Worm (Caenorhabditis elegans): ENCODE results near the gene Y45F3A.5.

Y45F3A.5 gene

DNA sequence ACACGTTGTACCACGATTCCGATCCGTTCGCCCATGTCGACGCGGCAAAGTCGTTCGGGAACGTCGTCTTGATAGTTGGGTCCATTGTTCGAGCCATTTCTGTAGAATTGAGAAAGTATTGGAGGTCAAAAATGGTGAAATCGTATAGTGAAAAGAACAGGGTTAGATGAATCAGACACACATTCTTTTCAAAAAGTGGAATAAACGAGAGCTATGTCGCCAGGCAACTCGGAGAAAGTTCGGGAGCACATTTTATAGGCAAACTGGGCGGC is 47.2 kb upstream of the Y45F3A.5 start, which contains the start of gene Y39A1A.9:
TSS of gene Y39A1A.9 (minus strand) at position 99 of the 272 bp plus-strand sequence.
- TF ChIP-seq ztf-4 (tag; optimal IDR thresholded peaks at IDR 0.05) = no peak
- TF ChIP-seq ZK546.5 (tag; optimal IDR thresholded peaks at IDR 0.05) = no peak
- no peak for TF ChIP-seq fos-1 (tag; optimal IDR thresholded peaks at IDR 0.05)

- TF ChIP-seq elt-1 (tag; optimal IDR thresholded peaks at IDR 0.05) (no peak), lsy-12 (tag; optimal IDR thresholded peaks at IDR 0.05) (no peak), pha-4 (tag; optimal IDR thresholded peaks at IDR 0.05) (peak; percentile 81), daf-12 (tag; optimal IDR thresholded peaks at IDR 0.05) (no peak), ceh-9 (tag; optimal IDR thresholded peaks at IDR 0.05) (no peak), unc-62 (GFP tag; optimal IDR thresholded peaks at IDR 0.05) (no peak), hmg-11 (tag; optimal IDR thresholded peaks at IDR 0.05) (peak; percentile 31), skn-1 (tag; optimal IDR thresholded peaks at IDR 0.05) (no peak), jun-1 (tag; optimal IDR thresholded peaks at IDR 0.05) (peak; percentile 33), nhr-11 (tag; optimal IDR thresholded peaks at IDR 0.05) (peak; percentile 24), nhr-23 (tag; optimal IDR thresholded peaks at IDR 0.05) (peak; percentile 68), nhr-28 (tag; optimal IDR thresholded peaks at IDR 0.05) (no peak), lin-39 (tag; optimal IDR thresholded peaks at IDR 0.05) (peak; percentile 37), R02D3.7 (tag; optimal IDR thresholded peaks at IDR 0.05) (no peak), nhr-25 (tag; optimal IDR thresholded peaks at IDR 0.05) (peak; percentile 83), elt-2 (tag; optimal IDR thresholded peaks at IDR 0.05) (peak; percentile 24), nfya-1 (tag; optimal IDR thresholded peaks at IDR 0.05; ENCODE audit: insufficient read depth) (peak; percentile 27), lin-15B (tag; optimal IDR thresholded peaks at IDR 0.05) (no peak), ztf-4 (tag; optimal IDR thresholded peaks at IDR 0.05) (no peak), ceh-28 (tag; optimal IDR thresholded peaks at IDR 0.05) (peak; percentile 21), tbx-2 (tag; optimal IDR thresholded peaks at IDR 0.05) (peak; percentile 39)
These were observed 46.7 kb upstream of the Y45F3A.5 start, which contains the start of gene Y39A1A.10 for ce11 chrIII:10632590-10633402. Gene Y39A1A.10, plus strand, starts transcription at chrIII:10632728.

DNA sequence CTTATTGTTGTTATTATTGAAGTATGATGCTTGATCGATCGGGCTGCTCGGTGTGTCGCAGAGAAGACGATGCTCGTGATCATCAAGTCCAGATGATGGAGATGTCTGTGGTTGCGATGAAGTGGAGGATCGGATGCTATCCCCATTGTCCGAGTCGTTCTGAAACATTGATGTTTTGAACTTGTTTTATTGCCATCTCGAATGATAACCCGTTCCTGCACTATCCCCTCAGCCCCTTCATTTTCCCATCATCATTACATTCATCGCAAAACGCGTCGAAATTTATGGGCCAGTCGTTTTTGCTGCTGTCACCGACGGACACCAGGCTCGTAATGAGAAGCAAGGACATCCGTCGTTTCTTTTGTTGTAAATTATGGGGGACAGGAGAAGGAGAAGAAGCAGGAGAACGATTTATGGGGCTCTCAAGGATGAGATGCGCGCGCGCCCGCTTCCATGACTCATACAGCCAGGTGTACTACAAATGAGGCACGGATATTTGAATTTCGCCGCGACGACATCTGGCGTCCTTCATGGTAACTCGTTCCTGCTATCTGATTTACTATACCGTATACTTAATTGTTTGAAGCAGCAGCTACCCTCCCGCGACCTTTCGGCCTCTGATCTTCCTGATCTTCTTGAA is 45.8 kb upstream of the Y45F3A.5 start:
- TF ChIP-seq nhr-25 (tag; optimal IDR thresholded peaks at IDR 0.05) (peak; percentile 20), ZK546.5 (tag; optimal IDR thresholded peaks at IDR 0.05) (no peak), egl-5 (tag; optimal IDR thresholded peaks at IDR 0.05) (peak; percentile 12), ama-1 (optimal IDR thresholded peaks at IDR 0.05) (peak; percentile 52)

DNA sequence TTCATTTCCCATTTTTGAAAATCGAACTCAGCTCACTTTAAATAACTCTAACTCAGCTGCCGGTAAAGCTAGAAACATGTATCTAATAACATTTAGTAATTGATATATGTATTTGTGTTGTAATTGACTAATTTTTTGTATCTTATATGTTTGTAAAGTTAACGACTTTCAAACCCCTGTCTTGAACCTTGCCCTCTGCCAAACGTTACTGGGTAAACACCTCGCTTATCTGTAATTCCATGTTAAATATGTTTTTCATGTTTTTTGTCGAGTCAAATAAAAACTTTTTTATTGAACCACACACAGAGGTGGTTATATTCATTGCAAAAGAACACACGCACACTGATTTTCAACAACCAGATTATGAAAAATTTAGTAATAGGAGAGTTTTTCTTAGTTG is 43.7 kb upstream of the Y45F3A.5 start:
- TF ChIP-seq pha-4 (tag; optimal IDR thresholded peaks at IDR 0.05) (peak; percentile 48), zag-1 (tag; optimal IDR thresholded peaks at IDR 0.05) (no peak), lsy-12 (tag; optimal IDR thresholded peaks at IDR 0.05) (peak; percentile 3)

ce11 chrIII:10629043-10629442 is 42.9 kb upstream of the Y45F3A.5 start, which contains the start of gene swt-4:
Gene swt-4, minus strand, starts transcription at chrIII:10629143.
- TF ChIP-seq sea-2 (GFP tag; optimal IDR thresholded peaks at IDR 0.05) = no peak
- no peak for TF ChIP-seq hmg-11 (tag; optimal IDR thresholded peaks at IDR 0.05)

DNA sequence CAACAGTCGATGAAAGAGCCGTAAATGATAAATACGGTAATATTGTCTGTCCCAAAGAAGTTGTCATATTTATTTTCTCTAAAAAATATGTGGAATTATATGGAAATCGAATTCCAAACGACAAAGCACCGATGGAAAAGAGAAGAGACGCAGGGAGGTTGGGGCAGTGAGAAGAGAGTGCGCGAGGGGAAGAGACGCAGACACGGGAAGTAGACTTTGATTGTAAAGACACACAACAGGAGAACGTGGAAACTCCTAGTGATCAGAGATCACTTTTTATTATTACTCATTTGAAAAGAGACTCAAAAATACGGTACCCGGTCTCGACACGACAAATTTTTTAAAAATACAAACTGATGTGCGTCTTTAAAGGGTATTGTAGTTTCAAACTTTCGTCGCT is 42.2 kb upstream of the Y45F3A.5 start:
- TF ChIP-seq pqm-1 (tag; optimal IDR thresholded peaks at IDR 0.05) (peak; percentile 39), elt-2 (tag; optimal IDR thresholded peaks at IDR 0.05) (peak; percentile 52), nhr-43 (tag; optimal IDR thresholded peaks at IDR 0.05; ENCODE audit: poor library complexity, severe bottlenecking) (peak; percentile 22), hmg-11 (tag; optimal IDR thresholded peaks at IDR 0.05) (peak; percentile 76), ztf-11 (tag; optimal IDR thresholded peaks at IDR 0.05) (no peak), mdl-1 (tag; optimal IDR thresholded peaks at IDR 0.05) (peak; percentile 30), nhr-28 (tag; optimal IDR thresholded peaks at IDR 0.05) (no peak), nhr-23 (tag; optimal IDR thresholded peaks at IDR 0.05) (peak; percentile 16), pha-4 (tag; optimal IDR thresholded peaks at IDR 0.05) (peak; percentile 71), aly-2 (tag; optimal IDR thresholded peaks at IDR 0.05) (no peak), nfya-1 (tag; optimal IDR thresholded peaks at IDR 0.05; ENCODE audit: insufficient read depth) (peak; percentile 60), elt-3 (tag; optimal IDR thresholded peaks at IDR 0.05) (no peak)

Data from whole organism, L3 larva.